Worm (Caenorhabditis elegans) whole organism, young adult: ENCODE measurements around the gene Y51B9A.9.

Source experiments
- B0261.1 ChIP-seq: sonication (generic microtip); optimal IDR thresholded peaks from 2 replicates; lab custom pipeline; 2016; ENCODE audit warnings: mild to moderate bottlenecking, missing genetic modification characterization, moderate library complexity, missing compliant biosample characterization
- ama-1 ChIP-seq, 3 experiments: fragments of 150-350 bp in 1 of 3; sonication (generic microtip) in 2 of 3; optimal IDR thresholded peaks; 2 replicates each; lab custom pipeline; 2014 to 2018; ENCODE audit warnings: missing biosample characterization in 2 of 3, missing genetic modification characterization in 2 of 3, missing genetic modification reagents in 2 of 3
- pha-4 ChIP-seq: fragments of 150-350 bp; sonication (generic microtip); optimal IDR thresholded peaks from 2 replicates; lab custom pipeline; 2014; ENCODE audit warnings: missing biosample characterization, missing genetic modification reagents, missing genetic modification characterization
- snpc-3.4 ChIP-seq: sonication (generic microtip); optimal IDR thresholded peaks from 2 replicates; lab custom pipeline; 2017; ENCODE audit warnings: missing genetic modification characterization, mild to moderate bottlenecking, missing compliant biosample characterization, antibody characterized with exemption, moderate library complexity, missing genotype, missing genetic modification reagents

ce11 chrII:9403087-9403486, 5.7 kb upstream of the Y51B9A.9 start, which contains the start of gene Y51B9A.6:
- TF ChIP-seq ama-1 (optimal IDR thresholded peaks at IDR 0.05; lab: Kevin White, UChicago) (no peak), ama-1 (GFP tag; optimal IDR thresholded peaks at IDR 0.05; lab: Kevin White, UChicago) (no peak), B0261.1 (tag; lab: Kevin White, UChicago) (no peak), pha-4 (no peak), snpc-3.4 (tag; lab: Kevin White, UChicago) (no peak)
